Worm (Caenorhabditis elegans) whole organism, mixed stage, embryonic: ENCODE data around the gene rpy-1.

Experiments used
- M03D4.4 ChIP-seq: sonication (generic microtip); optimal IDR thresholded peaks from 2 replicates; lab custom pipeline; 2017; ENCODE audit warnings: mild to moderate bottlenecking, missing genetic modification characterization, missing compliant biosample characterization
- bed-3 ChIP-seq: fragments of 200-800 bp; sonication (Bioruptor generic); optimal IDR thresholded peaks from 3 replicates; lab custom pipeline; 2018; ENCODE audit warnings: mild to moderate bottlenecking, missing genetic modification characterization, moderate library complexity, missing compliant biosample characterization
- blmp-1 ChIP-seq: fragments of 150-350 bp; optimal IDR thresholded peaks from 2 replicates; lab custom pipeline; 2014; ENCODE audit warnings: missing biosample characterization, missing genetic modification characterization
- ceh-39 ChIP-seq: fragments of 150-350 bp; optimal IDR thresholded peaks from 2 replicates; lab custom pipeline; 2014; ENCODE audit warnings: missing biosample characterization, missing genetic modification characterization
- ceh-83 ChIP-seq: fragments of 200-800 bp; sonication (Bioruptor generic); optimal IDR thresholded peaks from 2 replicates; lab custom pipeline; 2018; ENCODE audit warnings: mild to moderate bottlenecking, missing genetic modification characterization, missing compliant biosample characterization
- ces-1 ChIP-seq: fragments of 150-350 bp; optimal IDR thresholded peaks from 2 replicates; lab custom pipeline; 2014; ENCODE audit warnings: missing biosample characterization, missing genetic modification reagents, missing genetic modification characterization
- cnd-1 ChIP-seq: fragments of 200-800 bp; sonication (Bioruptor generic); optimal IDR thresholded peaks from 2 replicates; lab custom pipeline; 2018; ENCODE audit warnings: mild to moderate bottlenecking, missing genetic modification characterization, missing compliant biosample characterization
- drap-1 ChIP-seq: fragments of 200-800 bp; sonication (Bioruptor generic); optimal IDR thresholded peaks from 3 replicates; lab custom pipeline; 2018; ENCODE audit warnings: mild to moderate bottlenecking, missing genetic modification characterization, missing compliant biosample characterization
- elt-1 ChIP-seq: sonication (generic microtip); optimal IDR thresholded peaks from 2 replicates; lab custom pipeline; 2017; ENCODE audit warnings: missing genetic modification characterization, mild to moderate bottlenecking, missing compliant biosample characterization, antibody characterized with exemption, moderate library complexity, borderline replicate concordance; ENCODE audit not compliant: insufficient read depth
- elt-3 ChIP-seq: fragments of 150-350 bp; optimal IDR thresholded peaks from 2 replicates; lab custom pipeline; 2014; ENCODE audit warnings: missing biosample characterization, missing genetic modification characterization
- flh-1 ChIP-seq: fragments of 200-800 bp; sonication (Bioruptor generic); optimal IDR thresholded peaks from 2 replicates; lab custom pipeline; 2018; ENCODE audit warnings: mild to moderate bottlenecking, missing genetic modification characterization, moderate library complexity, missing compliant biosample characterization
- ham-2 ChIP-seq: fragments of 200-800 bp; sonication (Bioruptor generic); optimal IDR thresholded peaks from 2 replicates; lab custom pipeline; 2018; ENCODE audit warnings: mild to moderate bottlenecking, missing genetic modification characterization, missing compliant biosample characterization
- hlh-1 ChIP-seq: fragments of 150-350 bp; optimal IDR thresholded peaks from 2 replicates; lab custom pipeline; 2014; ENCODE audit warnings: missing biosample characterization, missing genetic modification reagents, missing genetic modification characterization
- lin-13 ChIP-seq: fragments of 150-350 bp; optimal IDR thresholded peaks from 2 replicates; lab custom pipeline; 2014; ENCODE audit warnings: missing biosample characterization, missing genetic modification characterization
- lin-32 ChIP-seq: fragments of 200-800 bp; sonication (Bioruptor generic); optimal IDR thresholded peaks from 2 replicates; lab custom pipeline; 2018; ENCODE audit warnings: mild to moderate bottlenecking, missing genetic modification characterization, missing compliant biosample characterization
- lsy-2 ChIP-seq: fragments of 150-350 bp; optimal IDR thresholded peaks from 2 replicates; lab custom pipeline; 2014; ENCODE audit warnings: missing biosample characterization, missing genetic modification characterization
- mab-5 ChIP-seq: fragments of 150-350 bp; optimal IDR thresholded peaks from 2 replicates; lab custom pipeline; 2014; ENCODE audit warnings: missing biosample characterization, missing genetic modification characterization
- mep-1 ChIP-seq: fragments of 150-350 bp; optimal IDR thresholded peaks from 2 replicates; lab custom pipeline; 2017; ENCODE audit warnings: missing biosample characterization, missing genetic modification reagents, missing genetic modification characterization, inconsistent platforms
- mls-2 ChIP-seq: sonication (generic microtip); optimal IDR thresholded peaks from 2 replicates; lab custom pipeline; 2016; ENCODE audit warnings: mild to moderate bottlenecking, missing genetic modification characterization, moderate library complexity, missing compliant biosample characterization
- nhr-12 ChIP-seq: fragments of 150-350 bp; optimal IDR thresholded peaks from 2 replicates; lab custom pipeline; 2014; ENCODE audit warnings: missing biosample characterization, missing genetic modification characterization
- nhr-2 ChIP-seq: fragments of 150-350 bp; optimal IDR thresholded peaks from 2 replicates; lab custom pipeline; 2014; ENCODE audit warnings: missing biosample characterization, missing genetic modification characterization
- nhr-237 ChIP-seq: fragments of 150-350 bp; optimal IDR thresholded peaks from 2 replicates; lab custom pipeline; 2014; ENCODE audit warnings: missing biosample characterization, missing genetic modification characterization
- nhr-28 ChIP-seq: fragments of 150-350 bp; optimal IDR thresholded peaks from 2 replicates; lab custom pipeline; 2014; ENCODE audit warnings: missing biosample characterization, missing genetic modification characterization
- nhr-76 ChIP-seq: sonication (generic microtip); optimal IDR thresholded peaks from 2 replicates; lab custom pipeline; 2017; ENCODE audit warnings: missing biosample characterization, missing genetic modification characterization
- pha-4 ChIP-seq: fragments of 150-350 bp; optimal IDR thresholded peaks from 2 replicates; lab custom pipeline; 2018; ENCODE audit warnings: missing biosample characterization, missing genetic modification reagents, missing genetic modification characterization
- sem-2 ChIP-seq: fragments of 200-800 bp; sonication (Bioruptor generic); optimal IDR thresholded peaks from 2 replicates; lab custom pipeline; 2018; ENCODE audit warnings: mild to moderate bottlenecking, missing genetic modification characterization, missing compliant biosample characterization
- snpc-4 ChIP-seq: fragments of 150-350 bp; optimal IDR thresholded peaks from 2 replicates; lab custom pipeline; 2014; ENCODE audit warnings: missing biosample characterization, missing genetic modification characterization
- tbx-8 ChIP-seq: fragments of 200-800 bp; sonication (Bioruptor generic); optimal IDR thresholded peaks from 2 replicates; lab custom pipeline; 2018; ENCODE audit warnings: mild to moderate bottlenecking, missing genetic modification characterization, moderate library complexity, missing compliant biosample characterization
- unc-120 ChIP-seq: sonication (generic microtip); optimal IDR thresholded peaks from 2 replicates; lab custom pipeline; 2017; ENCODE audit warnings: missing genetic modification characterization, missing compliant biosample characterization; ENCODE audit not compliant: poor library complexity, severe bottlenecking
- unc-62 ChIP-seq: fragments of 150-350 bp; optimal IDR thresholded peaks from 2 replicates; lab custom pipeline; 2014; ENCODE audit warnings: missing biosample characterization, missing genetic modification reagents, missing genetic modification characterization
- ztf-11 ChIP-seq: fragments of 150-350 bp; optimal IDR thresholded peaks from 2 replicates; lab custom pipeline; 2014; ENCODE audit warnings: missing biosample characterization, missing genetic modification characterization

Gene rpy-1

DNA sequence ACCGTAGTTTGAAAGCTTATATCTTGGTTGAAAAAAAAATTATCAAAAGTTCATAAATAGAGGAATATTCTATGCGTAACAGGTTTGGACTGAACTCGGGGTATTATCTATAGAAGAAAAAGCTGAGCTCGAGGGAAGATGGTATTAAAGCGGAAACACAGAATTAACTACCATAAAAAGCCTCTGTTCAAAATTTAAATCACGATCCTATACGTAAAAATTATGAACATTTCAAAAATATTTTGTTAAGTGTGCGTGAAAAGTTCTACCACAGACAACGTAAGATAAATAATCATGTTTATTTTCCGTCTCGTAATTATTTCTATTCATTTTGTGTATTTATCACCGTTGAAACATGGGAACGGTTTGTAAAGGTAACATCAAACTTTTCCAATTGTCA, 41.0 kb upstream of the rpy-1 start, which contains the start of gene F41G3.5:
Gene F41G3.5, plus strand, starts transcription at position 301 of the 400 bp plus-strand sequence.
- TF ChIP-seq lin-32 (no peak), tbx-8 (GFP tag; lab: Kevin White, UChicago) (no peak)

DNA sequence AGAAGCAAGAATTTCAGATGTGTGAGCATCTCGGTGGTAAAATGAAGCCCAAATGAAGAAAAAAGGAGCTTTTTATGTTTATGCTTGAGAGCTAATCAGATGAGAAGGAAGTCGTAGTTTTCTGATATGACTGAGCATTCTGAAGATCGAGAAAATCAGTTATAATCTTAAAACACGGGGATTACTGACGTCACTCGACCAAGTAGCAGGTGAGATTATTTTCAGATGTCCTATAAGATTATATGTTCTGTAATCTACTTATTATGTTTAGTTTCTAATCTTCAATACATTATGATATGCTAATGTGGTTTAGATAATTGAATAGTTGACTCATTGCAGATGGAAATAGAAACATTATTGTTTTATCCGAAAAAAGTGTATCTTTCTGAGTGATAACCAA, 40.3 kb upstream of the rpy-1 start, which contains the start of gene ins-14:
Gene ins-14, minus strand, starts transcription at position 32 of the 400 bp plus-strand sequence.
- TF ChIP-seq ham-2 (no peak), lin-13 (tag; lab: Kevin White, UChicago) (no peak), ceh-39 (tag; lab: Kevin White, UChicago) (no peak), elt-1 (no peak), bed-3 (GFP tag; lab: Kevin White, UChicago) (no peak)

DNA sequence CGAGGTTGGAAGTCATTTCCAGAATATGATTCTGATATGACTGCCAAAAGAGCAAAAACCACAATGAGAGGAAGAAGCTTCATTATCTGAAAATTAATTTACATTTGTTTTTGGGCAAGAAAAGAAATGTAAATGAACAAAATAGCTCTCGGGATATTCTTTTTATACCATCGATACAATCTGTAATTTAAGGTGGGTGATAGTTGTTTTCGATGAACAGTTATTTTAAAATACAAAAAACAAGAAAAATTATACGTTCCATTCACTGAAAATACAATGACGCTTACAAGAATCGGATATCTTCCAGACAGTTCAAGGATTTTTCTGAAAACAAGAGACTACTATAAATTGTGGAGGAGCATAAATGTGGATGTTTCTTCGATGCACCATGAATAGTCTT, 39.2 kb upstream of the rpy-1 start, which contains the start of gene ins-15:
Gene ins-15, minus strand, starts transcription at position 101 of the 400 bp plus-strand sequence.
- TF ChIP-seq flh-1 (GFP tag; lab: Kevin White, UChicago) (no peak), M03D4.4 (tag; lab: Kevin White, UChicago) (no peak), nhr-28 (tag; lab: Kevin White, UChicago) (no peak), snpc-4 (tag; lab: Kevin White, UChicago) (no peak), nhr-2 (tag; lab: Kevin White, UChicago) (no peak), tbx-8 (GFP tag; lab: Kevin White, UChicago) (no peak), bed-3 (GFP tag; lab: Kevin White, UChicago) (no peak), hlh-1 (tag; lab: Kevin White, UChicago) (no peak), nhr-12 (tag; lab: Kevin White, UChicago) (no peak), ceh-39 (tag; lab: Kevin White, UChicago) (no peak), blmp-1 (tag; lab: Kevin White, UChicago) (no peak), cnd-1 (tag; lab: Kevin White, UChicago) (no peak), sem-2 (GFP tag; lab: Kevin White, UChicago) (no peak), mep-1 (tag; lab: Kevin White, UChicago) (no peak), ceh-83 (no peak), ztf-11 (tag; lab: Kevin White, UChicago) (no peak), elt-3 (tag; lab: Kevin White, UChicago) (no peak)

DNA sequence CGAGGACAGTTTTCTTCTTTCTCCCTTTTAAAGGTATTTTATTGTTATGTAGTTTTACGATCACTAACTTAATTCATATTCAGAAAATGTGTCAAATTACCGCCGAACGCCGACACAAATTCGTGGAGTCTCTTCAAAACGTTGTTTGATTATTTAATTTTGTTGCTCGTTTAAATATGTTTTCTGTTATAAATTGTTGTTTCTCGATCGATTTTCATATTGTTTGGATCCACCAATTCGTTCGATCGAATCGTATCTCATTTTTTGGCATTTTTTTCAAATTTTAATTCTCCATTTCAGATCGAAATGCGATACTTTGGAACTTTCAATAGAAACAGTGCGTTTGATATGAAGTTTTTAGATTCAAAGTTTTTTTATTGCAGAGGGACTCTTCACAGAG, 37.2 kb upstream of the rpy-1 start, which contains the start of gene F41G3.6:
Gene F41G3.6, plus strand, starts transcription at position 301 of the 400 bp plus-strand sequence.
- TF ChIP-seq ceh-39 (tag; lab: Kevin White, UChicago) (no peak), unc-120 (tag; lab: Kevin White, UChicago) (no peak), tbx-8 (GFP tag; lab: Kevin White, UChicago) (no peak), nhr-76 (no peak), drap-1 (no peak), elt-1 (no peak), pha-4 (tag; lab: Kevin White, UChicago) (no peak), blmp-1 (tag; lab: Kevin White, UChicago) (no peak), ceh-83 (no peak), unc-62 (GFP tag; lab: Kevin White, UChicago) (no peak), nhr-237 (tag; lab: Kevin White, UChicago) (no peak), mab-5 (tag; lab: Kevin White, UChicago) (no peak), ces-1 (GFP tag; lab: Kevin White, UChicago) (no peak), nhr-2 (tag; lab: Kevin White, UChicago) (no peak), sem-2 (GFP tag; lab: Kevin White, UChicago) (no peak), elt-3 (tag; lab: Kevin White, UChicago) (no peak)

DNA sequence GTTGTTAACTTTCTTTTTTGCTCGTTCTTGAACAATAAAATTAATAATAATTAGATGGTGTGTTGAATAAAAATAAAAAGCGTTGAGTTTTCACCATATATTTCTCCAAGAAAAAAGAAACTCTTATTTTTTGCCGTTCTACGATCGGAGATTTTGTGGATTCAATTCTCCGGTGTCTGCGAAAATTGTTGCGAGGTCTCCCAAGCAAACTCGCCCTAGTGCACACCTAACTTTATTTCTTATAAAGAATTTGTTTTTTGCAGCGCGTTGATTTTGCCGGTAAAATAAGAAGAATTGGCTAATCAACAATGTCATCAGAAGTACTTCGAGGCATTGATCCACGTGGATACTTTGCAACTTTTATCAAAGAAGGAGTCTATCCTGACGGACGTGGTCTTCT, 36.0 kb upstream of the rpy-1 start, which contains the start of gene exos-8:
Gene exos-8, plus strand, starts transcription at position 264 of the 400 bp plus-strand sequence.
- TF ChIP-seq unc-120 (tag; lab: Kevin White, UChicago), result no peak
- peak; percentile 50 for TF ChIP-seq mls-2 (tag; lab: Kevin White, UChicago)
- peak; percentile 67 for TF ChIP-seq lsy-2 (tag; lab: Kevin White, UChicago)
- peak; percentile 28 for TF ChIP-seq M03D4.4 (tag; lab: Kevin White, UChicago)
- TF ChIP-seq lin-32, result peak; percentile 1
- TF ChIP-seq sem-2 (GFP tag; lab: Kevin White, UChicago), result no peak
- peak; percentile 49 for TF ChIP-seq nhr-237 (tag; lab: Kevin White, UChicago)
- peak; percentile 34 for TF ChIP-seq lin-13 (tag; lab: Kevin White, UChicago)
- peak; percentile 67 for TF ChIP-seq mep-1 (tag; lab: Kevin White, UChicago)
- TF ChIP-seq ces-1 (GFP tag; lab: Kevin White, UChicago), result peak; percentile 76
- TF ChIP-seq ham-2, result no peak
- peak; percentile 46 for TF ChIP-seq cnd-1 (tag; lab: Kevin White, UChicago)
- TF ChIP-seq drap-1, result peak; percentile 6
